Worm (Caenorhabditis elegans) whole organism, L1 larva: ENCODE results near the gene F32H5.4.
A peak's percentile ranks its signal among the peaks of the same experiment; 100 is the strongest.

Experiments used
- C34B4.2 ChIP-seq: sonication (generic microtip); optimal IDR thresholded peaks from 2 replicates; lab custom pipeline; 2017; ENCODE audit warnings: mild to moderate bottlenecking, missing genetic modification characterization, missing compliant biosample characterization
- ceh-63 ChIP-seq: fragments of 200-800 bp; sonication (Bioruptor generic); optimal IDR thresholded peaks from 2 replicates; lab custom pipeline; 2018; ENCODE audit warnings: mild to moderate bottlenecking, missing genetic modification characterization, missing compliant biosample characterization
- ceh-82 ChIP-seq, 3 experiments: fragments of 150-350 bp in 1 of 3; sonication (generic microtip) in 2 of 3; optimal IDR thresholded peaks; 2 replicates each; lab custom pipeline; 2014 to 2017; ENCODE audit warnings: missing biosample characterization in 3 of 3, missing genetic modification characterization in 3 of 3
- ceh-90 ChIP-seq: sonication (generic microtip); optimal IDR thresholded peaks from 2 replicates; lab custom pipeline; 2016; ENCODE audit warnings: missing genetic modification characterization, missing compliant biosample characterization
- ces-1 ChIP-seq: fragments of 150-350 bp; optimal IDR thresholded peaks from 2 replicates; lab custom pipeline; 2014; ENCODE audit warnings: missing biosample characterization, missing genetic modification reagents, missing genetic modification characterization
- efl-1 ChIP-seq, 4 experiments: fragments of 150-350 bp; optimal IDR thresholded peaks in 3 of 4; peaks in 1 of 4; 1 replicate in 1 of 4; 2 replicates in 3 of 4; lab custom pipeline; 2014; ENCODE audit warnings: missing biosample characterization in 2 of 4, missing genetic modification characterization in 2 of 4, missing genetic modification reagents in 2 of 4
- efl-3 ChIP-seq: fragments of 200-800 bp; sonication (Bioruptor generic); optimal IDR thresholded peaks from 2 replicates; lab custom pipeline; 2018; ENCODE audit warnings: mild to moderate bottlenecking, missing genetic modification characterization, missing compliant biosample characterization
- egl-13 ChIP-seq: sonication (generic microtip); optimal IDR thresholded peaks from 2 replicates; lab custom pipeline; 2016; ENCODE audit warnings: missing genotype, missing genetic modification reagents, missing genetic modification characterization, missing compliant biosample characterization
- egl-27 ChIP-seq, 2 experiments: fragments of 150-350 bp in 1 of 2; sonication (generic microtip); optimal IDR thresholded peaks; 3 replicates each; lab custom pipeline; 2017 to 2018; ENCODE audit warnings: missing biosample characterization in 2 of 2, missing genetic modification characterization in 2 of 2, missing genetic modification reagents in 2 of 2
- elt-2 ChIP-seq: sonication (generic microtip); optimal IDR thresholded peaks from 2 replicates; lab custom pipeline; 2016; ENCODE audit warnings: missing genetic modification characterization, mild to moderate bottlenecking, inconsistent platforms, missing compliant biosample characterization, missing genetic modification reagents
- elt-3 ChIP-seq, 6 experiments: fragments of 150-350 bp in 1 of 6; sonication (generic microtip); optimal IDR thresholded peaks; 2 replicates each; lab custom pipeline; 2017 to 2018; ENCODE audit warnings: missing biosample characterization in 6 of 6, missing genetic modification characterization in 6 of 6, inconsistent platforms in 1 of 6
- fkh-8 ChIP-seq: sonication (generic microtip); optimal IDR thresholded peaks from 2 replicates; lab custom pipeline; 2016; ENCODE audit warnings: mild to moderate bottlenecking, missing genetic modification characterization, missing compliant biosample characterization
- fos-1 ChIP-seq: fragments of 150-350 bp; optimal IDR thresholded peaks from 2 replicates; lab custom pipeline; 2014; ENCODE audit warnings: missing biosample characterization, missing genetic modification characterization
- hlh-17 ChIP-seq: fragments of 200-800 bp; sonication (Bioruptor generic); optimal IDR thresholded peaks from 2 replicates; lab custom pipeline; 2018; ENCODE audit warnings: missing genetic modification characterization, mild to moderate bottlenecking, missing compliant biosample characterization, moderate library complexity, borderline replicate concordance
- hpl-2 ChIP-seq: fragments of 150-350 bp; optimal IDR thresholded peaks from 2 replicates; lab custom pipeline; 2014; ENCODE audit warnings: missing biosample characterization, missing genetic modification reagents, missing genetic modification characterization
- lin-13 ChIP-seq: fragments of 150-350 bp; optimal IDR thresholded peaks from 2 replicates; lab custom pipeline; 2014; ENCODE audit warnings: missing biosample characterization, missing genetic modification reagents, missing genetic modification characterization
- lin-14 ChIP-seq: fragments of 200-800 bp; sonication (Bioruptor generic); optimal IDR thresholded peaks from 2 replicates; lab custom pipeline; 2018; ENCODE audit warnings: mild to moderate bottlenecking, missing genetic modification characterization, moderate library complexity, missing compliant biosample characterization
- lin-39 ChIP-seq: fragments of 150-350 bp; optimal IDR thresholded peaks from 2 replicates; lab custom pipeline; 2014; ENCODE audit warnings: missing biosample characterization, missing genetic modification reagents, missing genetic modification characterization
- lir-3 ChIP-seq: sonication (generic microtip); optimal IDR thresholded peaks from 2 replicates; lab custom pipeline; 2016; ENCODE audit warnings: mild to moderate bottlenecking, missing genetic modification characterization, moderate library complexity, missing compliant biosample characterization; ENCODE audit not compliant: poor library complexity
- lsy-2 ChIP-seq, 2 experiments: fragments of 150-350 bp; optimal IDR thresholded peaks; 2 replicates each; lab custom pipeline; 2014; ENCODE audit warnings: missing biosample characterization in 2 of 2, missing genetic modification characterization in 2 of 2
- mef-2 ChIP-seq: fragments of 150-350 bp; optimal IDR thresholded peaks from 2 replicates; lab custom pipeline; 2014; ENCODE audit warnings: missing biosample characterization, missing genetic modification characterization
- mep-1 ChIP-seq: fragments of 150-350 bp; optimal IDR thresholded peaks from 2 replicates; lab custom pipeline; 2014; ENCODE audit warnings: missing biosample characterization, missing genetic modification characterization
- nhr-12 ChIP-seq: sonication (generic microtip); optimal IDR thresholded peaks from 2 replicates; lab custom pipeline; 2017; ENCODE audit warnings: missing biosample characterization, missing genetic modification characterization
- nhr-20 ChIP-seq: sonication (generic microtip); optimal IDR thresholded peaks from 2 replicates; lab custom pipeline; 2016; ENCODE audit warnings: mild to moderate bottlenecking, missing genetic modification characterization, missing compliant biosample characterization
- nhr-237 ChIP-seq: fragments of 150-350 bp; optimal IDR thresholded peaks from 2 replicates; lab custom pipeline; 2014; ENCODE audit warnings: missing biosample characterization, missing genetic modification characterization
- nhr-47 ChIP-seq: sonication (generic microtip); optimal IDR thresholded peaks from 2 replicates; lab custom pipeline; 2016; ENCODE audit warnings: mild to moderate bottlenecking, missing genetic modification characterization, moderate library complexity, missing compliant biosample characterization
- nhr-76 ChIP-seq: sonication (generic microtip); optimal IDR thresholded peaks from 2 replicates; lab custom pipeline; 2017; ENCODE audit warnings: missing biosample characterization, missing genetic modification characterization
- nhr-77 ChIP-seq: fragments of 150-350 bp; optimal IDR thresholded peaks from 2 replicates; lab custom pipeline; 2014; ENCODE audit warnings: missing biosample characterization, missing genetic modification characterization
- nhr-85 ChIP-seq: sonication (generic microtip); peaks from one replicate; lab custom pipeline; 2016; ENCODE audit warnings: missing genetic modification characterization, inconsistent platforms, missing compliant biosample characterization
- nhr-90 ChIP-seq: sonication (generic microtip); optimal IDR thresholded peaks from 2 replicates; lab custom pipeline; 2016; ENCODE audit warnings: mild to moderate bottlenecking, missing genetic modification characterization, missing compliant biosample characterization; ENCODE audit not compliant: poor library complexity
- pag-3 ChIP-seq: sonication (generic microtip); optimal IDR thresholded peaks from 2 replicates; lab custom pipeline; 2017; ENCODE audit warnings: missing genetic modification characterization, mild to moderate bottlenecking, missing compliant biosample characterization, antibody characterized with exemption, borderline replicate concordance; ENCODE audit not compliant: insufficient read depth
- pqm-1 ChIP-seq: sonication (generic microtip); optimal IDR thresholded peaks from 3 replicates; lab custom pipeline; 2017; ENCODE audit warnings: missing biosample characterization, missing genetic modification characterization
- rnt-1 ChIP-seq: sonication (generic microtip); optimal IDR thresholded peaks from 2 replicates; lab custom pipeline; 2016; ENCODE audit warnings: mild to moderate bottlenecking, missing genetic modification characterization, moderate library complexity, missing compliant biosample characterization
- skn-1 ChIP-seq: fragments of 150-350 bp; optimal IDR thresholded peaks from 2 replicates; lab custom pipeline; 2014; ENCODE audit warnings: missing biosample characterization, missing genetic modification characterization
- snu-23 ChIP-seq: sonication (generic microtip); optimal IDR thresholded peaks from 2 replicates; lab custom pipeline; 2016; ENCODE audit warnings: missing genetic modification characterization, missing compliant biosample characterization
- sox-4 ChIP-seq: sonication (generic microtip); optimal IDR thresholded peaks from 2 replicates; lab custom pipeline; 2016; ENCODE audit warnings: missing genetic modification characterization, missing compliant biosample characterization
- sptf-1 ChIP-seq: fragments of 150-350 bp; optimal IDR thresholded peaks from 2 replicates; lab custom pipeline; 2014; ENCODE audit warnings: missing biosample characterization, missing genetic modification characterization
- sup-37 ChIP-seq: fragments of 200-800 bp; sonication (Bioruptor generic); optimal IDR thresholded peaks from 2 replicates; lab custom pipeline; 2018; ENCODE audit warnings: mild to moderate bottlenecking, missing genetic modification characterization, missing compliant biosample characterization
- unc-30 ChIP-seq: sonication (generic microtip); optimal IDR thresholded peaks from 2 replicates; lab custom pipeline; 2017; ENCODE audit warnings: missing biosample characterization, missing genetic modification characterization
- unc-62 ChIP-seq: fragments of 150-350 bp; optimal IDR thresholded peaks from 2 replicates; lab custom pipeline; 2014; ENCODE audit warnings: missing biosample characterization, missing genetic modification reagents, missing genetic modification characterization
- unc-86 ChIP-seq: sonication (generic microtip); optimal IDR thresholded peaks from 2 replicates; lab custom pipeline; 2016; ENCODE audit warnings: missing genetic modification characterization, missing compliant biosample characterization
- zag-1 ChIP-seq: fragments of 150-350 bp; optimal IDR thresholded peaks from 2 replicates; lab custom pipeline; 2014; ENCODE audit warnings: missing biosample characterization, missing genetic modification characterization
- zip-4 ChIP-seq: fragments of 200-800 bp; sonication (Bioruptor generic); optimal IDR thresholded peaks from 2 replicates; lab custom pipeline; 2018; ENCODE audit warnings: mild to moderate bottlenecking, missing genetic modification characterization, moderate library complexity, missing compliant biosample characterization
- ztf-11 ChIP-seq, 2 experiments: sonication (generic microtip); optimal IDR thresholded peaks; 2 replicates each; lab custom pipeline; 2016 to 2017; ENCODE audit warnings: missing genetic modification characterization in 2 of 2, missing biosample characterization in 1 of 2, missing compliant biosample characterization in 1 of 2

F32H5.4 gene

ce11 chrV:13389454-13389853, 29.1 kb downstream of the F32H5.4 start (continued):
- no peak for TF ChIP-seq lin-13
- TF ChIP-seq mep-1 (tag; lab: Kevin White, UChicago): peak; percentile 8
- TF ChIP-seq, all 84 proteins: peak for 12

ce11 chrV:13390936-13391335, 30.6 kb downstream of the F32H5.4 start:
- TF ChIP-seq lsy-2 (tag; optimal IDR thresholded peaks at IDR 0.05; lab: Kevin White, UChicago) (peak; percentile 0 to 71), elt-3 (tag; optimal IDR thresholded peaks at IDR 0.05; lab: Kevin White, UChicago) (peak in 4 of 6 experiments; percentile 11 to 84 (median 43)), nhr-20 (peak; percentile 63), rnt-1 (tag; lab: Kevin White, UChicago) (peak; percentile 30), hlh-17 (GFP tag; lab: Kevin White, UChicago) (no peak), egl-27 (tag; optimal IDR thresholded peaks at IDR 0.05; lab: Kevin White, UChicago) (peak in 1 of 2 experiments; percentile 16), fkh-8 (no peak), nhr-90 (tag; lab: Kevin White, UChicago) (peak; percentile 10), snu-23 (GFP tag; lab: Kevin White, UChicago) (peak; percentile 20), nhr-85 (tag; lab: Kevin White, UChicago) (peak; percentile 94), ceh-82 (tag; optimal IDR thresholded peaks at IDR 0.05; lab: Kevin White, UChicago) (no peak), unc-30 (no peak)

- TF ChIP-seq fos-1 (tag; lab: Kevin White, UChicago): no peak
- no peak for TF ChIP-seq nhr-77 (tag; lab: Kevin White, UChicago)
- no peak for TF ChIP-seq nhr-76 (tag; lab: Kevin White, UChicago)
- TF ChIP-seq ceh-82 (tag; optimal IDR thresholded peaks at IDR 0.05; lab: Kevin White, UChicago): no peak
- TF ChIP-seq ceh-63 (GFP tag; lab: Kevin White, UChicago): no peak
- no peak for TF ChIP-seq nhr-47 (tag; lab: Kevin White, UChicago)
- TF ChIP-seq lsy-2 (tag; optimal IDR thresholded peaks at IDR 0.05; lab: Kevin White, UChicago): peak in 1 of 2 experiments; percentile 16
- no peak for TF ChIP-seq unc-86
- no peak for TF ChIP-seq hlh-17 (GFP tag; lab: Kevin White, UChicago)
- TF ChIP-seq fkh-8: no peak
- no peak for TF ChIP-seq efl-3 (GFP tag; lab: Kevin White, UChicago)
- no peak for TF ChIP-seq zip-4
- peak; percentile 53 for TF ChIP-seq lin-14 (GFP tag; lab: Kevin White, UChicago)
- TF ChIP-seq sup-37: no peak
- no peak for TF ChIP-seq elt-2
- TF ChIP-seq zag-1 (tag; lab: Kevin White, UChicago): no peak
- TF ChIP-seq ztf-11 (tag; optimal IDR thresholded peaks at IDR 0.05; lab: Kevin White, UChicago): no peak
- no peak for TF ChIP-seq efl-1 (optimal IDR thresholded peaks at IDR 0.05; lab: Kevin White, UChicago)
- TF ChIP-seq efl-1 (GFP tag; optimal IDR thresholded peaks at IDR 0.05 in 1 of 2; lab: Kevin White, UChicago): peak in 1 of 2 experiments; percentile 71
- no peak for TF ChIP-seq mef-2 (tag; lab: Kevin White, UChicago)
- no peak for TF ChIP-seq pag-3 (tag; lab: Kevin White, UChicago)
- TF ChIP-seq pqm-1 (tag; lab: Kevin White, UChicago): no peak
- no peak for TF ChIP-seq sox-4 (tag; lab: Kevin White, UChicago)
- TF ChIP-seq lir-3: no peak
- peak; percentile 84 for TF ChIP-seq nhr-85 (tag; lab: Kevin White, UChicago)
- TF ChIP-seq skn-1 (tag; lab: Kevin White, UChicago): no peak
- TF ChIP-seq ceh-90: no peak
- no peak for TF ChIP-seq hpl-2 (GFP tag; lab: Kevin White, UChicago)
- peak; percentile 11 for TF ChIP-seq snu-23 (GFP tag; lab: Kevin White, UChicago)
- no peak for TF ChIP-seq egl-13 (tag; lab: Kevin White, UChicago)
- no peak for TF ChIP-seq nhr-12 (tag; lab: Kevin White, UChicago)
- TF ChIP-seq sptf-1: no peak
- peak in 1 of 6 experiments; percentile 28 for TF ChIP-seq elt-3 (tag; optimal IDR thresholded peaks at IDR 0.05; lab: Kevin White, UChicago)
- TF ChIP-seq unc-62: no peak
- TF ChIP-seq C34B4.2: no peak
- no peak for TF ChIP-seq nhr-237 (tag; lab: Kevin White, UChicago)
- no peak for TF ChIP-seq lin-39 (tag; lab: Kevin White, UChicago)
- TF ChIP-seq mep-1 (tag; lab: Kevin White, UChicago): peak; percentile 40
- peak; percentile 1 for TF ChIP-seq rnt-1 (tag; lab: Kevin White, UChicago)
- peak; percentile 44 for TF ChIP-seq ces-1
Observed at ce11 chrV:13391378-13392258, 31.3 kb downstream of the F32H5.4 start, which contains the start of gene somi-1. TSS of gene somi-1 (minus strand) at chrV:13391395.
